Fruit fly (Drosophila melanogaster) whole organism, adult: ENCODE results near the gene CG33181.

Experiments used
- CG11617 ChIP-seq: fragments of 200-800 bp; sonication (Bioruptor generic); optimal IDR thresholded peaks from 2 replicates; lab custom pipeline; 2017; ENCODE audit warnings: mild to moderate bottlenecking, missing biosample characterization, missing genetic modification reagents, missing genetic modification characterization
- CG14711 ChIP-seq: fragments of 200-800 bp; sonication (Bioruptor generic); optimal IDR thresholded peaks from 2 replicates; lab custom pipeline; 2018; ENCODE audit warnings: missing biosample characterization, mild to moderate bottlenecking, missing genetic modification characterization, moderate library complexity
- CG1620 ChIP-seq: fragments of 200-800 bp; sonication (Bioruptor generic); optimal IDR thresholded peaks from 2 replicates; lab custom pipeline; 2016; ENCODE audit warnings: missing biosample characterization, missing genetic modification characterization
- CG33017 ChIP-seq: fragments of 200-800 bp; sonication (Bioruptor generic); optimal IDR thresholded peaks from 2 replicates; lab custom pipeline; 2018; ENCODE audit warnings: missing biosample characterization, mild to moderate bottlenecking, missing genetic modification characterization, moderate library complexity
- Crg-1 ChIP-seq: fragments of 200-800 bp; sonication (Bioruptor generic); optimal IDR thresholded peaks from 2 replicates; lab custom pipeline; 2016; ENCODE audit warnings: missing biosample characterization, missing genetic modification characterization
- Hr96 ChIP-seq: fragments of 200-800 bp; sonication (Bioruptor generic); optimal IDR thresholded peaks from 2 replicates; lab custom pipeline; 2016; ENCODE audit warnings: missing biosample characterization, missing genetic modification characterization
- Mnt ChIP-seq: fragments of 200-800 bp; sonication (Bioruptor generic); optimal IDR thresholded peaks from 2 replicates; lab custom pipeline; 2016; ENCODE audit warnings: missing biosample characterization, mild to moderate bottlenecking, missing genetic modification characterization
- cic ChIP-seq: fragments of 200-800 bp; sonication (Bioruptor generic); optimal IDR thresholded peaks from 2 replicates; lab custom pipeline; 2017; ENCODE audit warnings: missing biosample characterization, mild to moderate bottlenecking, missing genetic modification characterization, moderate library complexity
- kay ChIP-seq: fragments of 200-800 bp; sonication (Bioruptor generic); peaks from one replicate; lab custom pipeline; 2016; ENCODE audit warnings: missing biosample characterization, missing genetic modification characterization, borderline replicate concordance
- ovo ChIP-seq: fragments of 200-800 bp; sonication (Bioruptor generic); optimal IDR thresholded peaks from 2 replicates; lab custom pipeline; 2016; ENCODE audit warnings: missing biosample characterization, missing genetic modification characterization
- pad ChIP-seq: fragments of 200-800 bp; sonication (Bioruptor generic); optimal IDR thresholded peaks from 3 replicates; lab custom pipeline; 2017; ENCODE audit warnings: missing biosample characterization, missing genetic modification characterization, mild to moderate bottlenecking, moderate library complexity, missing genetic modification reagents
- tj ChIP-seq: fragments of 200-800 bp; sonication (Bioruptor generic); optimal IDR thresholded peaks from 3 replicates; lab custom pipeline; 2017; ENCODE audit warnings: missing biosample characterization, mild to moderate bottlenecking, missing genetic modification characterization, moderate library complexity
- toe ChIP-seq: fragments of 200-800 bp; sonication (Bioruptor generic); optimal IDR thresholded peaks from 2 replicates; lab custom pipeline; 2016; ENCODE audit warnings: missing biosample characterization, missing genetic modification characterization

DNA sequence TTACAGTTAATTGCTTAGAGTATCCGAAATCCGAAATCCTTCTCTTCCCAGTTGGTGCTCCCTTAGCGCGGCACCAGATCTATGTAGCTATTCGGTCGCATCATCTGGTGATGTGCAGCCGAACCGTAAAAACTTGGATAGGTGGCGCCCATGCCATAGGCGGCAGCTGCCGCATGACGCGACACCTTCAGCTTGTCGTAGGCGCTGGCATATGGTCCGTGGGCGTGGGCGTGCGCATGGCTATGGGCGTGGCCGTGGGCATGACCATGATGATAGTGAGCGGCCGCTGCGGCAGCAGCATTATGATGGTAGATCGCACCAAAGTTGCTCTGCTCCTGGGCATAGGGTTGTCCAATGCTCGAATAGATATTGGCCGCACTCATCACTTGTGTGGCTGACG lies 41.0 kb upstream of the CG33181 start:
- TF ChIP-seq CG33017 (tag; lab: Kevin White, UChicago) = no peak
- TF ChIP-seq kay = no peak
- no peak for TF ChIP-seq cic (GFP tag; lab: Kevin White, UChicago)
- TF ChIP-seq CG11617 = no peak
- no peak for TF ChIP-seq Mnt (GFP tag; lab: Kevin White, UChicago)
- TF ChIP-seq CG14711 (tag; lab: Kevin White, UChicago) = no peak
- TF ChIP-seq toe (GFP tag; lab: Kevin White, UChicago) = no peak
- no peak for TF ChIP-seq Crg-1 (GFP tag; lab: Kevin White, UChicago)
- no peak for TF ChIP-seq CG1620 (GFP tag; lab: Kevin White, UChicago)
- TF ChIP-seq tj = no peak
- no peak for TF ChIP-seq ovo
- TF ChIP-seq Hr96 = no peak
- TF ChIP-seq pad (GFP tag; lab: Kevin White, UChicago) = no peak
